Worm (Caenorhabditis elegans) whole organism, L1 larva: ENCODE measurements around the gene nhr-228.

Source experiments
- C34B4.2 ChIP-seq: sonication (generic microtip); optimal IDR thresholded peaks from 2 replicates; lab custom pipeline; 2017; ENCODE audit warnings: mild to moderate bottlenecking, missing genetic modification characterization, missing compliant biosample characterization
- F16B12.6 ChIP-seq: fragments of 150-350 bp; optimal IDR thresholded peaks from 2 replicates; lab custom pipeline; 2014; ENCODE audit warnings: missing biosample characterization, missing genetic modification characterization
- Y116A8C.19 ChIP-seq: sonication (generic microtip); optimal IDR thresholded peaks from 2 replicates; lab custom pipeline; 2016; ENCODE audit warnings: missing compliant biosample characterization, missing genetic modification characterization, borderline replicate concordance
- aha-1 ChIP-seq: fragments of 150-350 bp; optimal IDR thresholded peaks from 2 replicates; lab custom pipeline; 2014; ENCODE audit warnings: missing biosample characterization, missing genetic modification characterization
- alr-1 ChIP-seq: fragments of 200-800 bp; sonication (Bioruptor generic); optimal IDR thresholded peaks from 2 replicates; lab custom pipeline; 2018; ENCODE audit warnings: borderline replicate concordance, mild to moderate bottlenecking, missing genetic modification characterization, missing compliant biosample characterization
- aly-2 ChIP-seq: fragments of 150-350 bp; optimal IDR thresholded peaks from 2 replicates; lab custom pipeline; 2014; ENCODE audit warnings: missing biosample characterization, missing genetic modification characterization
- ama-1 ChIP-seq: fragments of 150-350 bp; optimal IDR thresholded peaks from 2 replicates; lab custom pipeline; 2014
- ceh-88 ChIP-seq: fragments of 200-800 bp; sonication (Bioruptor generic); IDR thresholded peaks from 2 replicates; pipeline ENCODE4 v1.3.6; 2022; ENCODE audit warnings: missing genetic modification characterization, missing compliant biosample characterization
- ceh-90 ChIP-seq: sonication (generic microtip); optimal IDR thresholded peaks from 2 replicates; lab custom pipeline; 2016; ENCODE audit warnings: missing genetic modification characterization, missing compliant biosample characterization
- ces-1 ChIP-seq: fragments of 150-350 bp; optimal IDR thresholded peaks from 2 replicates; lab custom pipeline; 2014; ENCODE audit warnings: missing biosample characterization, missing genetic modification reagents, missing genetic modification characterization
- efl-3 ChIP-seq: fragments of 200-800 bp; sonication (Bioruptor generic); optimal IDR thresholded peaks from 2 replicates; lab custom pipeline; 2018; ENCODE audit warnings: mild to moderate bottlenecking, missing genetic modification characterization, missing compliant biosample characterization
- egl-27 ChIP-seq, 2 experiments: fragments of 150-350 bp in 1 of 2; sonication (generic microtip); optimal IDR thresholded peaks; 3 replicates each; lab custom pipeline; 2017 to 2018; ENCODE audit warnings: missing biosample characterization in 2 of 2, missing genetic modification characterization in 2 of 2, missing genetic modification reagents in 2 of 2
- elt-2 ChIP-seq: sonication (generic microtip); optimal IDR thresholded peaks from 2 replicates; lab custom pipeline; 2016; ENCODE audit warnings: missing genetic modification characterization, mild to moderate bottlenecking, inconsistent platforms, missing compliant biosample characterization, missing genetic modification reagents
- ets-5 ChIP-seq: fragments of 200-800 bp; sonication (Bioruptor generic); IDR thresholded peaks from 2 replicates; pipeline ENCODE4 v1.3.6; 2022; ENCODE audit warnings: missing genetic modification characterization, missing compliant biosample characterization
- fkh-10 ChIP-seq: sonication (generic microtip); optimal IDR thresholded peaks from 2 replicates; lab custom pipeline; 2017; ENCODE audit warnings: missing biosample characterization, missing genetic modification reagents, missing genetic modification characterization
- fkh-4 ChIP-seq: sonication (generic microtip); optimal IDR thresholded peaks from 2 replicates; lab custom pipeline; 2016; ENCODE audit warnings: missing compliant biosample characterization, missing genetic modification characterization, borderline replicate concordance
- fkh-8 ChIP-seq: sonication (generic microtip); optimal IDR thresholded peaks from 2 replicates; lab custom pipeline; 2016; ENCODE audit warnings: mild to moderate bottlenecking, missing genetic modification characterization, missing compliant biosample characterization
- fos-1 ChIP-seq: fragments of 150-350 bp; optimal IDR thresholded peaks from 2 replicates; lab custom pipeline; 2014; ENCODE audit warnings: missing biosample characterization, missing genetic modification characterization
- hlh-17 ChIP-seq: fragments of 200-800 bp; sonication (Bioruptor generic); optimal IDR thresholded peaks from 2 replicates; lab custom pipeline; 2018; ENCODE audit warnings: missing genetic modification characterization, mild to moderate bottlenecking, missing compliant biosample characterization, moderate library complexity, borderline replicate concordance
- hlh-4 ChIP-seq: sonication (generic microtip); optimal IDR thresholded peaks from 2 replicates; lab custom pipeline; 2016; ENCODE audit warnings: mild to moderate bottlenecking, missing genetic modification characterization, missing compliant biosample characterization
- irx-1 ChIP-seq: sonication (generic microtip); optimal IDR thresholded peaks from 2 replicates; lab custom pipeline; 2016; ENCODE audit warnings: missing genetic modification characterization, missing compliant biosample characterization
- jun-1 ChIP-seq: fragments of 150-350 bp; optimal IDR thresholded peaks from 2 replicates; lab custom pipeline; 2014; ENCODE audit warnings: missing biosample characterization, missing genetic modification reagents, missing genetic modification characterization
- lin-13 ChIP-seq: fragments of 150-350 bp; optimal IDR thresholded peaks from 2 replicates; lab custom pipeline; 2014; ENCODE audit warnings: missing biosample characterization, missing genetic modification reagents, missing genetic modification characterization
- lin-14 ChIP-seq: fragments of 200-800 bp; sonication (Bioruptor generic); optimal IDR thresholded peaks from 2 replicates; lab custom pipeline; 2018; ENCODE audit warnings: mild to moderate bottlenecking, missing genetic modification characterization, moderate library complexity, missing compliant biosample characterization
- lin-15B ChIP-seq: fragments of 150-350 bp; sonication (generic microtip); optimal IDR thresholded peaks from 3 replicates; lab custom pipeline; 2014; ENCODE audit warnings: missing biosample characterization, missing genetic modification characterization
- mdl-1 ChIP-seq, 2 experiments: fragments of 150-350 bp; optimal IDR thresholded peaks; 2 replicates each; lab custom pipeline; 2014 to 2017; ENCODE audit warnings: missing biosample characterization in 2 of 2, missing genetic modification characterization in 2 of 2, inconsistent platforms in 1 of 2
- mef-2 ChIP-seq: fragments of 150-350 bp; optimal IDR thresholded peaks from 2 replicates; lab custom pipeline; 2014; ENCODE audit warnings: missing biosample characterization, missing genetic modification characterization
- mep-1 ChIP-seq: fragments of 150-350 bp; optimal IDR thresholded peaks from 2 replicates; lab custom pipeline; 2014; ENCODE audit warnings: missing biosample characterization, missing genetic modification characterization
- nhr-11 ChIP-seq: fragments of 150-350 bp; optimal IDR thresholded peaks from 2 replicates; lab custom pipeline; 2014; ENCODE audit warnings: missing biosample characterization, missing genetic modification characterization
- nhr-12 ChIP-seq: sonication (generic microtip); optimal IDR thresholded peaks from 2 replicates; lab custom pipeline; 2017; ENCODE audit warnings: missing biosample characterization, missing genetic modification characterization
- nhr-19 ChIP-seq: fragments of 200-800 bp; sonication (Bioruptor generic); conservative IDR thresholded peaks from 2 replicates; pipeline ENCODE4 v1.3.6; 2022; ENCODE audit warnings: missing genetic modification characterization, missing compliant biosample characterization
- nhr-20 ChIP-seq: sonication (generic microtip); optimal IDR thresholded peaks from 2 replicates; lab custom pipeline; 2016; ENCODE audit warnings: mild to moderate bottlenecking, missing genetic modification characterization, missing compliant biosample characterization
- nhr-237 ChIP-seq: fragments of 150-350 bp; optimal IDR thresholded peaks from 2 replicates; lab custom pipeline; 2014; ENCODE audit warnings: missing biosample characterization, missing genetic modification characterization
- nhr-28 ChIP-seq: fragments of 150-350 bp; optimal IDR thresholded peaks from 2 replicates; lab custom pipeline; 2014; ENCODE audit warnings: missing biosample characterization, missing genetic modification characterization
- nhr-71 ChIP-seq: sonication (generic microtip); optimal IDR thresholded peaks from 2 replicates; lab custom pipeline; 2016; ENCODE audit warnings: mild to moderate bottlenecking, missing genetic modification characterization, moderate library complexity, missing compliant biosample characterization
- nhr-76 ChIP-seq: sonication (generic microtip); optimal IDR thresholded peaks from 2 replicates; lab custom pipeline; 2017; ENCODE audit warnings: missing biosample characterization, missing genetic modification characterization
- nhr-77 ChIP-seq: fragments of 150-350 bp; optimal IDR thresholded peaks from 2 replicates; lab custom pipeline; 2014; ENCODE audit warnings: missing biosample characterization, missing genetic modification characterization
- nhr-90 ChIP-seq: sonication (generic microtip); optimal IDR thresholded peaks from 2 replicates; lab custom pipeline; 2016; ENCODE audit warnings: mild to moderate bottlenecking, missing genetic modification characterization, missing compliant biosample characterization; ENCODE audit not compliant: poor library complexity
- pag-3 ChIP-seq: sonication (generic microtip); optimal IDR thresholded peaks from 2 replicates; lab custom pipeline; 2017; ENCODE audit warnings: missing genetic modification characterization, mild to moderate bottlenecking, missing compliant biosample characterization, antibody characterized with exemption, borderline replicate concordance; ENCODE audit not compliant: insufficient read depth
- pax-3 ChIP-seq: fragments of 200-800 bp; sonication (Bioruptor generic); optimal IDR thresholded peaks from 2 replicates; lab custom pipeline; 2018; ENCODE audit warnings: mild to moderate bottlenecking, missing genetic modification characterization, moderate library complexity, missing compliant biosample characterization
- snpc-4 ChIP-seq: fragments of 150-350 bp; optimal IDR thresholded peaks from 2 replicates; lab custom pipeline; 2014; ENCODE audit warnings: missing biosample characterization, missing genetic modification characterization
- snu-23 ChIP-seq: sonication (generic microtip); optimal IDR thresholded peaks from 2 replicates; lab custom pipeline; 2016; ENCODE audit warnings: missing genetic modification characterization, missing compliant biosample characterization
- sptf-1 ChIP-seq: fragments of 150-350 bp; optimal IDR thresholded peaks from 2 replicates; lab custom pipeline; 2014; ENCODE audit warnings: missing biosample characterization, missing genetic modification characterization
- sup-37 ChIP-seq: fragments of 200-800 bp; sonication (Bioruptor generic); optimal IDR thresholded peaks from 2 replicates; lab custom pipeline; 2018; ENCODE audit warnings: mild to moderate bottlenecking, missing genetic modification characterization, missing compliant biosample characterization
- tbx-2 ChIP-seq: sonication (generic microtip); optimal IDR thresholded peaks from 2 replicates; lab custom pipeline; 2016; ENCODE audit warnings: missing genetic modification characterization, missing compliant biosample characterization
- unc-130 ChIP-seq: fragments of 150-350 bp; optimal IDR thresholded peaks from 2 replicates; lab custom pipeline; 2017; ENCODE audit warnings: missing biosample characterization, missing genetic modification characterization, inconsistent platforms
- unc-30 ChIP-seq: sonication (generic microtip); optimal IDR thresholded peaks from 2 replicates; lab custom pipeline; 2017; ENCODE audit warnings: missing biosample characterization, missing genetic modification characterization
- unc-62 ChIP-seq: fragments of 150-350 bp; optimal IDR thresholded peaks from 2 replicates; lab custom pipeline; 2014; ENCODE audit warnings: missing biosample characterization, missing genetic modification reagents, missing genetic modification characterization
- unc-86 ChIP-seq: sonication (generic microtip); optimal IDR thresholded peaks from 2 replicates; lab custom pipeline; 2016; ENCODE audit warnings: missing genetic modification characterization, missing compliant biosample characterization
- unc-98 ChIP-seq: fragments of 200-800 bp; sonication (Bioruptor generic); IDR thresholded peaks from 2 replicates; pipeline ENCODE4 v1.3.6; 2022; ENCODE audit warnings: missing genetic modification characterization, missing compliant biosample characterization
- vab-15 ChIP-seq: sonication (generic microtip); optimal IDR thresholded peaks from 2 replicates; lab custom pipeline; 2017; ENCODE audit warnings: missing genotype, mild to moderate bottlenecking, missing genetic modification characterization, missing compliant biosample characterization
- xbp-1 ChIP-seq: sonication (generic microtip); optimal IDR thresholded peaks from 2 replicates; lab custom pipeline; 2016; ENCODE audit warnings: missing genetic modification characterization, missing compliant biosample characterization
- ztf-11 ChIP-seq, 2 experiments: sonication (generic microtip); optimal IDR thresholded peaks; 2 replicates each; lab custom pipeline; 2016 to 2017; ENCODE audit warnings: missing genetic modification characterization in 2 of 2, missing biosample characterization in 1 of 2, missing compliant biosample characterization in 1 of 2
- ztf-4 ChIP-seq: fragments of 150-350 bp; optimal IDR thresholded peaks from 2 replicates; lab custom pipeline; 2014; ENCODE audit warnings: missing biosample characterization, missing genetic modification characterization

Gene nhr-228

ce11 chrV:2277260-2277659, 4.3 kb upstream of the nhr-228 start:
- TF ChIP-seq fkh-10 = no peak
- TF ChIP-seq pag-3 = no peak
- no peak for TF ChIP-seq ama-1 (lab: Kevin White, UChicago)
- TF ChIP-seq alr-1 (tag; lab: Kevin White, UChicago) = no peak
- no peak for TF ChIP-seq nhr-76 (tag; lab: Kevin White, UChicago)
- TF ChIP-seq snpc-4 (tag; lab: Kevin White, UChicago) = no peak
- no peak for TF ChIP-seq nhr-11
- no peak for TF ChIP-seq aha-1
- no peak for TF ChIP-seq vab-15 (tag; lab: Kevin White, UChicago)
- no peak for TF ChIP-seq ces-1 (GFP tag; lab: Kevin White, UChicago)
- TF ChIP-seq irx-1 (tag; lab: Kevin White, UChicago) = no peak
- no peak for TF ChIP-seq nhr-19
- TF ChIP-seq mep-1 (tag; lab: Kevin White, UChicago) = no peak
- TF ChIP-seq nhr-90 (tag; lab: Kevin White, UChicago) = no peak
- no peak for TF ChIP-seq nhr-12
- TF ChIP-seq snu-23 (GFP tag; lab: Kevin White, UChicago) = peak; percentile 19
- no peak for TF ChIP-seq F16B12.6 (tag; lab: Kevin White, UChicago)
- TF ChIP-seq fos-1 = no peak
- TF ChIP-seq lin-15B (tag; lab: Kevin White, UChicago) = no peak
- TF ChIP-seq ceh-88 (GFP tag; lab: Robert Waterston, UW) = no peak
- TF ChIP-seq fkh-4 (tag; lab: Kevin White, UChicago) = no peak
- TF ChIP-seq jun-1 = no peak
- TF ChIP-seq nhr-77 = peak; percentile 50
- TF ChIP-seq lin-13 (GFP tag; lab: Kevin White, UChicago) = peak; percentile 25
- no peak for TF ChIP-seq elt-2 (tag; lab: Kevin White, UChicago)
- TF ChIP-seq tbx-2 (tag; lab: Kevin White, UChicago) = no peak
- no peak for TF ChIP-seq efl-3 (GFP tag; lab: Kevin White, UChicago)
- TF ChIP-seq nhr-28 (tag; lab: Kevin White, UChicago) = no peak
- TF ChIP-seq C34B4.2 (tag; lab: Kevin White, UChicago) = no peak
- no peak for TF ChIP-seq Y116A8C.19 (tag; lab: Kevin White, UChicago)
- TF ChIP-seq nhr-71 (tag; lab: Kevin White, UChicago) = peak; percentile 21
- TF ChIP-seq unc-86 (tag; lab: Kevin White, UChicago) = no peak
- no peak for TF ChIP-seq egl-27 (tag; optimal IDR thresholded peaks at IDR 0.05; lab: Kevin White, UChicago)
- no peak for TF ChIP-seq hlh-17 (GFP tag; lab: Kevin White, UChicago)
- no peak for TF ChIP-seq ztf-4
- no peak for TF ChIP-seq mdl-1 (tag; optimal IDR thresholded peaks at IDR 0.05; lab: Kevin White, UChicago)
- TF ChIP-seq xbp-1 (tag; lab: Kevin White, UChicago) = no peak
- TF ChIP-seq nhr-237 (tag; lab: Kevin White, UChicago) = no peak
- no peak for TF ChIP-seq sptf-1 (tag; lab: Kevin White, UChicago)
- no peak for TF ChIP-seq unc-30 (tag; lab: Kevin White, UChicago)
- no peak for TF ChIP-seq unc-130 (tag; lab: Kevin White, UChicago)
- TF ChIP-seq mef-2 (tag; lab: Kevin White, UChicago) = no peak
- peak; percentile 19 for TF ChIP-seq fkh-8
- TF ChIP-seq ceh-90 (tag; lab: Kevin White, UChicago) = no peak
- peak; percentile 67 for TF ChIP-seq lin-14 (GFP tag; lab: Kevin White, UChicago)
- no peak for TF ChIP-seq unc-62 (GFP tag; lab: Kevin White, UChicago)
- no peak for TF ChIP-seq aly-2 (tag; lab: Kevin White, UChicago)
- no peak for TF ChIP-seq pax-3 (tag; lab: Kevin White, UChicago)
- TF ChIP-seq nhr-20 (tag; lab: Kevin White, UChicago) = peak; percentile 13
- no peak for TF ChIP-seq hlh-4 (tag; lab: Kevin White, UChicago)
- no peak for TF ChIP-seq sup-37
- no peak for TF ChIP-seq ets-5 (GFP tag; lab: Robert Waterston, UW)
- no peak for TF ChIP-seq ztf-11 (tag; optimal IDR thresholded peaks at IDR 0.05; lab: Kevin White, UChicago)
- TF ChIP-seq unc-98 (GFP tag; lab: Robert Waterston, UW) = no peak
